Fruit fly (Drosophila melanogaster) whole organism, embryonic: ENCODE measurements around the gene CG42535.

Experiments
- Atf-2 ChIP-seq: fragments of 200-800 bp; sonication (Bioruptor generic); optimal IDR thresholded peaks from 2 replicates; lab custom pipeline; 2016; ENCODE audit warnings: missing biosample characterization, missing genetic modification characterization
- CG10147 ChIP-seq: fragments of 200-800 bp; sonication (Bioruptor generic); optimal IDR thresholded peaks from 2 replicates; lab custom pipeline; 2019; ENCODE audit warnings: missing biosample characterization, mild to moderate bottlenecking, missing genetic modification characterization, moderate library complexity
- CG1024 ChIP-seq: fragments of 200-800 bp; sonication (Bioruptor generic); IDR thresholded peaks from 2 replicates; pipeline ENCODE4 v1.3.6; 2022; ENCODE audit warnings: missing biosample characterization, missing genetic modification characterization
- CG15011 ChIP-seq: fragments of 200-800 bp; sonication (Bioruptor generic); optimal IDR thresholded peaks from 3 replicates; lab custom pipeline; 2018; ENCODE audit warnings: missing biosample characterization, mild to moderate bottlenecking, missing genetic modification characterization
- CG15073 ChIP-seq: fragments of 200-800 bp; sonication (Bioruptor generic); optimal IDR thresholded peaks from 2 replicates; lab custom pipeline; 2016; ENCODE audit warnings: missing biosample characterization, missing genetic modification characterization
- CG17328 ChIP-seq: fragments of 200-800 bp; sonication (Bioruptor generic); IDR thresholded peaks from 2 replicates; pipeline ENCODE4 v1.3.6; 2022; ENCODE audit warnings: missing biosample characterization, missing genetic modification characterization
- CG17802 ChIP-seq: fragments of 200-800 bp; sonication (Bioruptor generic); optimal IDR thresholded peaks from 2 replicates; lab custom pipeline; 2018; ENCODE audit warnings: missing biosample characterization, mild to moderate bottlenecking, missing genetic modification characterization, moderate library complexity
- CG2120 ChIP-seq: fragments of 200-800 bp; sonication (Bioruptor generic); optimal IDR thresholded peaks from 3 replicates; lab custom pipeline; 2016; ENCODE audit warnings: missing biosample characterization, missing genetic modification characterization
- CG2678 ChIP-seq: fragments of 200-800 bp; sonication (Bioruptor generic); optimal IDR thresholded peaks from 3 replicates; lab custom pipeline; 2019; ENCODE audit warnings: missing biosample characterization, mild to moderate bottlenecking, missing genetic modification characterization, moderate library complexity
- CG2875 ChIP-seq: fragments of 200-800 bp; sonication (Bioruptor generic); optimal IDR thresholded peaks from 2 replicates; lab custom pipeline; 2017; ENCODE audit warnings: missing biosample characterization, mild to moderate bottlenecking, missing genetic modification characterization, missing genetic modification reagents
- CG31441 ChIP-seq: fragments of 200-800 bp; sonication (Bioruptor generic); IDR thresholded peaks from 2 replicates; pipeline ENCODE4 v1.3.6; 2022; ENCODE audit warnings: missing biosample characterization, missing genetic modification characterization
- CG3995 ChIP-seq: fragments of 200-800 bp; sonication (Bioruptor generic); optimal IDR thresholded peaks from 3 replicates; lab custom pipeline; 2016; ENCODE audit warnings: missing biosample characterization, missing genetic modification characterization
- CG6175 ChIP-seq: fragments of 200-800 bp; sonication (Bioruptor generic); IDR thresholded peaks from 3 replicates; pipeline ENCODE4 v1.3.6; 2022; ENCODE audit warnings: missing biosample characterization, missing genetic modification characterization
- CG6272 ChIP-seq: fragments of 200-800 bp; sonication (Bioruptor generic); IDR thresholded peaks from 2 replicates; pipeline ENCODE4 v1.3.6; 2022; ENCODE audit warnings: missing biosample characterization, missing genetic modification characterization
- CG6689 ChIP-seq: fragments of 200-800 bp; sonication (Bioruptor generic); IDR thresholded peaks from 2 replicates; pipeline ENCODE4 v1.3.6; 2022; ENCODE audit warnings: missing biosample characterization, missing genetic modification characterization
- CG9727 ChIP-seq: fragments of 200-800 bp; sonication (Bioruptor generic); optimal IDR thresholded peaks from 3 replicates; lab custom pipeline; 2017; ENCODE audit warnings: missing biosample characterization, mild to moderate bottlenecking, missing genetic modification characterization
- CG9932 ChIP-seq: fragments of 200-800 bp; sonication (Bioruptor generic); IDR thresholded peaks from 2 replicates; pipeline ENCODE4 v1.3.6; 2022; ENCODE audit warnings: missing biosample characterization, missing genetic modification characterization
- CrebB ChIP-seq: fragments of 200-800 bp; sonication (Bioruptor generic); optimal IDR thresholded peaks from 3 replicates; lab custom pipeline; 2018; ENCODE audit warnings: missing biosample characterization, mild to moderate bottlenecking, missing genetic modification characterization
- Dbx ChIP-seq: fragments of 200-800 bp; sonication (Bioruptor generic); IDR thresholded peaks from 3 replicates; pipeline ENCODE4 v1.3.6; 2022; ENCODE audit warnings: missing biosample characterization, missing genetic modification characterization
- Deaf1 ChIP-seq: fragments of 200-800 bp; optimal IDR thresholded peaks from 3 replicates; lab custom pipeline; 2019; ENCODE audit warnings: missing biosample characterization, mild to moderate bottlenecking, missing genetic modification characterization, moderate library complexity
- Dip3 ChIP-seq: fragments of 200-800 bp; sonication (Bioruptor generic); optimal IDR thresholded peaks from 3 replicates; lab custom pipeline; 2016; ENCODE audit warnings: missing biosample characterization, missing genetic modification characterization
- Dp ChIP-seq: fragments of 200-800 bp; sonication (Bioruptor generic); optimal IDR thresholded peaks from 2 replicates; lab custom pipeline; 2018; ENCODE audit warnings: missing biosample characterization, mild to moderate bottlenecking, missing genetic modification characterization, moderate library complexity
- E2f1 ChIP-seq: fragments of 200-800 bp; sonication (Bioruptor generic); IDR thresholded peaks from 2 replicates; pipeline ENCODE4 v1.3.6; 2022; ENCODE audit warnings: missing biosample characterization, missing genetic modification characterization
- Ets65A ChIP-seq: fragments of 200-800 bp; sonication (Bioruptor generic); peaks from one replicate; lab custom pipeline; 2016; ENCODE audit warnings: missing biosample characterization, missing genetic modification characterization
- H2.0 ChIP-seq: fragments of 200-800 bp; sonication (Bioruptor generic); IDR thresholded peaks from 2 replicates; pipeline ENCODE4 v1.3.6; 2022; ENCODE audit warnings: missing biosample characterization, missing genetic modification characterization
- HHEX ChIP-seq: fragments of 200-800 bp; sonication (Bioruptor generic); optimal IDR thresholded peaks from 3 replicates; lab custom pipeline; 2017; ENCODE audit warnings: missing biosample characterization, mild to moderate bottlenecking, missing genetic modification characterization, missing genetic modification reagents
- HLH54F ChIP-seq: fragments of 200-800 bp; sonication (Bioruptor generic); optimal IDR thresholded peaks from 3 replicates; lab custom pipeline; 2016; ENCODE audit warnings: missing biosample characterization, missing genetic modification characterization
- Kr ChIP-seq: fragments of 200-800 bp; sonication (Bioruptor generic); optimal IDR thresholded peaks from 2 replicates; lab custom pipeline; 2017; ENCODE audit warnings: missing biosample characterization, mild to moderate bottlenecking, missing genetic modification characterization
- Lim3 ChIP-seq: fragments of 200-800 bp; sonication (Bioruptor generic); IDR thresholded peaks from 2 replicates; pipeline ENCODE4 v1.3.6; 2022; ENCODE audit warnings: missing biosample characterization, missing genetic modification characterization
- Mrtf ChIP-seq: fragments of 200-800 bp; sonication (Bioruptor generic); IDR thresholded peaks from 3 replicates; pipeline ENCODE4 v1.3.6; 2022; ENCODE audit warnings: missing biosample characterization, missing genetic modification characterization
- Myb ChIP-seq: fragments of 200-800 bp; sonication (Bioruptor generic); optimal IDR thresholded peaks from 2 replicates; lab custom pipeline; 2016; ENCODE audit warnings: missing biosample characterization, missing genetic modification characterization
- Rx ChIP-seq: fragments of 200-800 bp; sonication (Bioruptor generic); IDR thresholded peaks from 2 replicates; pipeline ENCODE4 v1.3.6; 2022; ENCODE audit warnings: missing biosample characterization, missing genetic modification characterization
- Sin3A ChIP-seq: fragments of >200 bp; optimal IDR thresholded peaks from 2 replicates; lab custom pipeline; 2018
- Spps ChIP-seq: fragments of 200-800 bp; sonication (Bioruptor generic); optimal IDR thresholded peaks from 2 replicates; lab custom pipeline; 2018; ENCODE audit warnings: missing biosample characterization, mild to moderate bottlenecking, missing genetic modification characterization
- TFAM ChIP-seq: fragments of 200-800 bp; sonication (Bioruptor generic); optimal IDR thresholded peaks from 2 replicates; lab custom pipeline; 2017; ENCODE audit warnings: missing biosample characterization, missing genetic modification characterization, inconsistent platforms
- YL-1 ChIP-seq: fragments of 200-800 bp; sonication (Bioruptor generic); optimal IDR thresholded peaks from 3 replicates; lab custom pipeline; 2017; ENCODE audit warnings: missing biosample characterization, mild to moderate bottlenecking, missing genetic modification characterization
- al ChIP-seq: fragments of 200-800 bp; sonication (Bioruptor generic); IDR thresholded peaks from 2 replicates; pipeline ENCODE4 v1.3.6; 2022; ENCODE audit warnings: missing biosample characterization, missing genetic modification characterization
- ase ChIP-seq: fragments of 200-800 bp; sonication (Bioruptor generic); IDR thresholded peaks from 3 replicates; pipeline ENCODE4 v1.3.6; 2022; ENCODE audit warnings: missing biosample characterization, missing genetic modification characterization
- cwo ChIP-seq: fragments of 200-800 bp; sonication (Bioruptor generic); optimal IDR thresholded peaks from 3 replicates; lab custom pipeline; 2017; ENCODE audit warnings: missing biosample characterization, missing genetic modification characterization, mild to moderate bottlenecking, moderate library complexity, missing genetic modification reagents
- da ChIP-seq: fragments of 200-800 bp; sonication (Bioruptor generic); optimal IDR thresholded peaks from 2 replicates; lab custom pipeline; 2016; ENCODE audit warnings: missing biosample characterization, missing genetic modification characterization
- dmrt99B ChIP-seq: fragments of 200-800 bp; sonication (Bioruptor generic); optimal IDR thresholded peaks from 2 replicates; lab custom pipeline; 2018; ENCODE audit warnings: missing biosample characterization, mild to moderate bottlenecking, missing genetic modification characterization, moderate library complexity
- emc ChIP-seq: fragments of 200-800 bp; sonication (Bioruptor generic); optimal IDR thresholded peaks from 2 replicates; lab custom pipeline; 2016; ENCODE audit warnings: missing biosample characterization, missing genetic modification characterization
- gsb ChIP-seq: fragments of 200-800 bp; sonication (Bioruptor generic); IDR thresholded peaks from 2 replicates; pipeline ENCODE4 v1.3.6; 2022; ENCODE audit warnings: missing biosample characterization, missing genetic modification characterization
- gsb-n ChIP-seq: fragments of 200-800 bp; sonication (Bioruptor generic); optimal IDR thresholded peaks from 3 replicates; lab custom pipeline; 2018; ENCODE audit warnings: missing biosample characterization, mild to moderate bottlenecking, missing genetic modification characterization
- jumu ChIP-seq: fragments of 200-800 bp; sonication (Bioruptor generic); optimal IDR thresholded peaks from 3 replicates; lab custom pipeline; 2016; ENCODE audit warnings: missing biosample characterization, missing genetic modification characterization
- kni ChIP-seq: fragments of 200-800 bp; sonication (Bioruptor generic); optimal IDR thresholded peaks from 3 replicates; lab custom pipeline; 2017; ENCODE audit warnings: mild to moderate bottlenecking, missing biosample characterization, missing genetic modification reagents, missing genetic modification characterization
- nom ChIP-seq: fragments of 200-800 bp; sonication (Bioruptor generic); optimal IDR thresholded peaks from 2 replicates; lab custom pipeline; 2017; ENCODE audit warnings: missing biosample characterization, missing genetic modification characterization, mild to moderate bottlenecking, moderate library complexity, missing genetic modification reagents
- pfk ChIP-seq: fragments of 200-800 bp; sonication (Bioruptor generic); optimal IDR thresholded peaks from 2 replicates; lab custom pipeline; 2018; ENCODE audit warnings: missing biosample characterization, mild to moderate bottlenecking, missing genetic modification characterization, moderate library complexity
- pum ChIP-seq: fragments of 200-800 bp; sonication (Bioruptor generic); optimal IDR thresholded peaks from 2 replicates; lab custom pipeline; 2016; ENCODE audit warnings: missing biosample characterization, missing genetic modification characterization
- run ChIP-seq: fragments of 200-800 bp; sonication (Bioruptor generic); optimal IDR thresholded peaks from 3 replicates; lab custom pipeline; 2018; ENCODE audit warnings: missing biosample characterization, mild to moderate bottlenecking, missing genetic modification characterization
- usp ChIP-seq: fragments of >200 bp; optimal IDR thresholded peaks from 2 replicates; lab custom pipeline; 2017; ENCODE audit warnings: missing biosample characterization, missing genetic modification characterization
- z ChIP-seq: fragments of 200-800 bp; sonication (Bioruptor generic); IDR thresholded peaks from 3 replicates; pipeline ENCODE4 v1.3.6; 2022; ENCODE audit warnings: missing biosample characterization, missing genetic modification characterization

The CG42535 gene

dm6 chr3L:10678545-10679067 lies 47.9 kb upstream of the CG42535 start (continued):
- TF ChIP-seq CG6689 (GFP tag; lab: Robert Waterston, UW) (peak; percentile 96), CG15073 (GFP tag; lab: Kevin White, UChicago) (peak; percentile 57), Spps (tag; lab: Kevin White, UChicago) (peak; percentile 84), dmrt99B (tag; lab: Kevin White, UChicago) (peak; percentile 99), Ets65A (peak; percentile 98), kni (GFP tag; lab: Kevin White, UChicago) (peak; percentile 85), Mrtf (peak; percentile 91), CG3995 (GFP tag; lab: Kevin White, UChicago) (peak; percentile 56), Deaf1 (peak; percentile 81), YL-1 (GFP tag; lab: Kevin White, UChicago) (peak; percentile 89), Dp (GFP tag; lab: Kevin White, UChicago) (peak; percentile 1), CG2120 (GFP tag; lab: Kevin White, UChicago) (peak; percentile 96), CG1024 (GFP tag; lab: Robert Waterston, UW) (peak; percentile 69; the same call in 1 of the 2 replicates), gsb-n (tag; lab: Kevin White, UChicago) (peak; percentile 97), HHEX (GFP tag; lab: Kevin White, UChicago) (peak; percentile 96), CG15011 (GFP tag; lab: Kevin White, UChicago) (peak; percentile 94), z (GFP tag; lab: Robert Waterston, UW) (peak; percentile 69; the same call in 1 of the 3 replicates), ase (GFP tag; lab: Robert Waterston, UW) (peak; percentile 92), Dbx (GFP tag; lab: Robert Waterston, UW) (peak; percentile 91), CG17802 (peak; percentile 58), nom (GFP tag; lab: Kevin White, UChicago) (peak; percentile 78), CG6272 (GFP tag; lab: Robert Waterston, UW) (peak; percentile 76), Atf-2 (GFP tag; lab: Kevin White, UChicago) (peak; percentile 79), usp (GFP tag; lab: Kevin White, UChicago) (no peak), Dip3 (peak; percentile 87), CrebB (tag; lab: Kevin White, UChicago) (peak; percentile 90), TFAM (GFP tag; lab: Kevin White, UChicago) (peak; percentile 65), Myb (peak; percentile 86), E2f1 (peak; percentile 94), al (GFP tag; lab: Robert Waterston, UW) (peak; percentile 91), pfk (GFP tag; lab: Kevin White, UChicago) (peak; percentile 20), Rx (GFP tag; lab: Robert Waterston, UW) (peak; percentile 48; the same call in 1 of the 2 replicates), CG2678 (tag; lab: Kevin White, UChicago) (peak; percentile 98), H2.0 (GFP tag; lab: Robert Waterston, UW) (peak; percentile 87), pum (GFP tag; lab: Kevin White, UChicago) (peak; percentile 91), CG31441 (GFP tag; lab: Robert Waterston, UW) (peak; percentile 90), CG17328 (GFP tag; lab: Robert Waterston, UW) (peak; percentile 94), CG9932 (GFP tag; lab: Robert Waterston, UW) (peak; percentile 87), emc (GFP tag; lab: Kevin White, UChicago) (peak; percentile 76), CG10147 (GFP tag; lab: Kevin White, UChicago) (peak; percentile 87), CG9727 (GFP tag; lab: Kevin White, UChicago) (peak; percentile 98), CG2875 (GFP tag; lab: Kevin White, UChicago) (peak; percentile 95), Lim3 (0 out of 2 replicates have a peak, but pooled peaks have one; percentile 54), CG6175 (GFP tag; lab: Robert Waterston, UW) (peak; percentile 79; the same call in 2 of the 3 replicates), Sin3A (lab: Kevin White, UChicago) (no peak), run (tag; lab: Kevin White, UChicago) (peak; percentile 96), gsb (GFP tag; lab: Robert Waterston, UW) (peak; percentile 87), HLH54F (GFP tag; lab: Kevin White, UChicago) (peak; percentile 86), cwo (peak; percentile 94), jumu (GFP tag; lab: Kevin White, UChicago) (peak; percentile 90), da (GFP tag; lab: Kevin White, UChicago) (peak; percentile 64), Kr (GFP tag; lab: Kevin White, UChicago) (no peak)
